Worm (Caenorhabditis elegans) whole organism, L3 larva: ENCODE measurements around the gene jmjd-3.3.
"Not testable (repeated sequence)": the region's sequence is repeated elsewhere in the genome, so short reads cannot be mapped to it uniquely, and the experiment has no call there.

Experiments used
- egl-27 ChIP-seq: sonication (generic microtip); optimal IDR thresholded peaks from 4 replicates; lab custom pipeline; 2017; ENCODE audit warnings: missing biosample characterization, missing genetic modification reagents, missing genetic modification characterization
- elt-1 ChIP-seq: fragments of 150-350 bp; optimal IDR thresholded peaks from 2 replicates; lab custom pipeline; 2014; ENCODE audit warnings: missing biosample characterization, missing genetic modification characterization
- nhr-23 ChIP-seq: fragments of 150-350 bp; optimal IDR thresholded peaks from 2 replicates; lab custom pipeline; 2014; ENCODE audit warnings: missing biosample characterization, missing genetic modification reagents, missing genetic modification characterization
- nhr-25 ChIP-seq: sonication (generic microtip); optimal IDR thresholded peaks from 2 replicates; lab custom pipeline; 2017; ENCODE audit warnings: missing biosample characterization, missing genetic modification characterization
- sea-2 ChIP-seq: fragments of 150-350 bp; sonication (generic microtip); optimal IDR thresholded peaks from 4 replicates; lab custom pipeline; 2014; ENCODE audit warnings: missing biosample characterization, missing genetic modification reagents, missing genetic modification characterization

DNA sequence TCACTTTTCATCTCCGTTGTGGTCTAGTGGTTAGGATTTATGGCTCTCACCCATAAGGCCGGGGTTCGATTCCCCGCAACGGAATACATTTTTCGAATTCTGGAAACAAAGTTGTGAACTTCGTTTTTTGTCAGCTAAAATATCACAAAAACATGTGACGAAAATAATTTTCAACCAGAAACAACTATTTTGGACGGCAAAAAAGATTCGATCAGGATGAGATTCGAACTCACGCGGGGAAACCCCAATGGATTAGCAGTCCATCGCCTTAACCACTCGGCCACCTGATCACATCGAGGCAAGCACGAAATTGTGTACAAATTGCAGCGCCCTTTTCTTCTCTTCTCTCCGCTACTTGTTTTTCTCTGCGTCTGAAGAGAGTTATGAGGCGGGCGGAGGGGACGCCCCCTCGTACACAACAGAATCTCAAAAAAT is 12.5 kb downstream of the jmjd-3.3 start:
- TF ChIP-seq nhr-25 (tag; lab: Kevin White, UChicago) (peak; percentile 11), nhr-23 (peak; percentile 52)
- TF ChIP-seq elt-1; egl-27 (tag; lab: Kevin White, UChicago); sea-2 (GFP tag; lab: Kevin White, UChicago): not testable (repeated sequence)
